Fruit fly (Drosophila melanogaster): ENCODE results near the gene RhoGAP71E.
A peak's percentile ranks its signal among the peaks of the same experiment; 100 is the strongest.

RhoGAP71E gene

DNA sequence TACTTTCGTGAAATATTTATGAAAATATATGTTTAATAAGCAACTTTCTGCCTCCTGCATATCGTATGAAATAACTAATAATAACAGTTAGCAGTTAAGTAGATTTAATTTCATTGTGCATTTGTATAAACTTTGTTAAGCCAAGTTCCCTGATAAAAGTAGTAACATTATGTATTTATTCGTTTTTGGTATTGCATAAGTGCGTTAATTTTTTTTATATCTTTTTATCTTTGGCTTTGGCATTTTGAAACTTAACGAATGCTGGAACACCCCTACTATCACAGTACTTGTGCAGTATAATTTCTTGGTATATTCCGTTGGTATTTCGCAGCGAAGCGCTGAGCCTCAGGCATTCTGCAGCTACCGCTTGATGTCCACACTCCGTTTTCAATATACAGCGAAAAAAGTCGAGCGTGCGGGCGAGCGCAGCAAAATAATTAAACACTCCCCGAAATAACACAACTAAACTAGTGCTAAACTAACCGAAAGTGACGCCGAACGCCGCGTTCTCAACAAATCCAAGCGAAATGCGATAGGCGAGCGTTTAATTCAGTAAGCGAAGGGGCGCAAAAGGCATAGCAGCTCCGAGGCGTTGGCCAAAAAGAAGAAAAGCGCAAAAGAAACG lies at the start of gene RhoGAP71E:
TSS of gene RhoGAP71E (plus strand) at position 347 of the 625 bp plus-strand sequence.
- TF ChIP-seq CG8301 (tag; optimal IDR thresholded peaks at IDR 0.05) (peak; percentile 18), rn (GFP tag; IDR thresholded peaks at IDR 0.05) (no peak), CG32121 (GFP tag; IDR thresholded peaks at IDR 0.05) (peak; percentile 32), Pif1B (GFP tag; optimal IDR thresholded peaks at IDR 0.05) (no peak), CG34367 (tag; optimal IDR thresholded peaks at IDR 0.05) (peak; percentile 12), CG8159 (tag; optimal IDR thresholded peaks at IDR 0.05) (peak; percentile 36), CG14655 (GFP tag; optimal IDR thresholded peaks at IDR 0.05) (no peak), fd96Ca (GFP tag; IDR thresholded peaks at IDR 0.05) (peak; percentile 51; the same call in 1 of the 3 replicates), Pif1A (GFP tag; optimal IDR thresholded peaks at IDR 0.05) (no peak), Snoo (tag; optimal IDR thresholded peaks at IDR 0.05) (peak; percentile 20), CG13204 (GFP tag; optimal IDR thresholded peaks at IDR 0.05) (no peak), gl (tag; optimal IDR thresholded peaks at IDR 0.05) (no peak), CG12605 (GFP tag; IDR thresholded peaks at IDR 0.05) (0 out of 2 replicates have a peak, but pooled peaks have one; percentile 36), CG17806 (tag; optimal IDR thresholded peaks at IDR 0.05) (no peak), CG4496 (GFP tag; IDR thresholded peaks at IDR 0.05) (peak; percentile 73), CG15710 (tag; optimal IDR thresholded peaks at IDR 0.05) (peak; percentile 2), CG10348 (GFP tag; IDR thresholded peaks at IDR 0.05) (no peak), D1 (tag; optimal IDR thresholded peaks at IDR 0.05) (no peak), CG9948 (tag; optimal IDR thresholded peaks at IDR 0.05) (peak; percentile 2), EcR (GFP tag; optimal IDR thresholded peaks at IDR 0.05) (peak; percentile 33), Ets98B (GFP tag; IDR thresholded peaks at IDR 0.05) (peak; percentile 54)

DNA sequence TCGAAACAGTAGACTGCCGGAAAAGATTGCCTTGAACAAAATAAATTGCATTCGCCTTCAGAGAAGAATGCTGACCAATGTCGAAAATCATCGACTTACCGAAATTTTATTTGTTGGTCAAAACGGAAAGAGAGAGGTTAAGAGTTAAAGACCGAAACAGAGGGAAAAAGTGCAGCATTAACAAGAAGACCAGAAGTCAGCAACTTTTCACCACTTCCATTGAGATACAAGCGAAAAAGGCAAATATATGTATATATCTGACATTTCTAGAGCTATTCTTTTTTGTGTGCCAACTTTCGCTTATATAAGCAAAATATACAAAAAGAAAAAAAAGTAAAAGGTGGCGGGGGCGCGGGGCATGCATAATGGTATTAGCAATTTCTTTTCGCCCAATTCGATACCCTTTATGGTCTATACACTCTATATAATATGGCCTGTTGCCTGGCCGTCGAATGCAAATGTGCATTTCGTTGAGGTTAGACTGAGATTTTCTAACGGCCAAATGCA lies 48.7 kb upstream of the RhoGAP71E start:
- TF ChIP-seq CG32121 (GFP tag; IDR thresholded peaks at IDR 0.05) (no peak), CG9948 (tag; optimal IDR thresholded peaks at IDR 0.05) (no peak), CG12605 (GFP tag; IDR thresholded peaks at IDR 0.05) (no peak), Snoo (tag; optimal IDR thresholded peaks at IDR 0.05) (no peak), CG4496 (GFP tag; IDR thresholded peaks at IDR 0.05) (no peak), CG10348 (GFP tag; IDR thresholded peaks at IDR 0.05) (no peak), CG34367 (tag; optimal IDR thresholded peaks at IDR 0.05) (no peak), CG15710 (tag; optimal IDR thresholded peaks at IDR 0.05) (no peak), gl (tag; optimal IDR thresholded peaks at IDR 0.05) (no peak), fd96Ca (GFP tag; IDR thresholded peaks at IDR 0.05) (no peak), CG8159 (tag; optimal IDR thresholded peaks at IDR 0.05) (no peak), Pif1B (GFP tag; optimal IDR thresholded peaks at IDR 0.05) (no peak), Pif1A (GFP tag; optimal IDR thresholded peaks at IDR 0.05) (no peak), EcR (GFP tag; optimal IDR thresholded peaks at IDR 0.05) (no peak), CG8301 (tag; optimal IDR thresholded peaks at IDR 0.05) (no peak), CG13204 (GFP tag; optimal IDR thresholded peaks at IDR 0.05) (no peak), CG17806 (tag; optimal IDR thresholded peaks at IDR 0.05) (no peak)

- TF ChIP-seq CG15710 (tag; optimal IDR thresholded peaks at IDR 0.05) (no peak), Pif1B (GFP tag; optimal IDR thresholded peaks at IDR 0.05) (no peak), CG12605 (GFP tag; IDR thresholded peaks at IDR 0.05) (0 out of 2 replicates have a peak, but pooled peaks have one; percentile 8), CG13204 (GFP tag; optimal IDR thresholded peaks at IDR 0.05) (no peak), CG14655 (GFP tag; optimal IDR thresholded peaks at IDR 0.05) (peak; percentile 1), Ets98B (GFP tag; IDR thresholded peaks at IDR 0.05) (no peak), CG8301 (tag; optimal IDR thresholded peaks at IDR 0.05) (no peak), CG17806 (tag; optimal IDR thresholded peaks at IDR 0.05) (no peak), CG34367 (tag; optimal IDR thresholded peaks at IDR 0.05) (no peak), CG4496 (GFP tag; IDR thresholded peaks at IDR 0.05) (no peak), D1 (tag; optimal IDR thresholded peaks at IDR 0.05) (no peak), CG9948 (tag; optimal IDR thresholded peaks at IDR 0.05) (no peak), gl (tag; optimal IDR thresholded peaks at IDR 0.05) (no peak)
These were observed 48.0 kb upstream of the RhoGAP71E start for dm6 chr3L:15540682-15541081.

- TF ChIP-seq CG15710 (tag; optimal IDR thresholded peaks at IDR 0.05) = no peak
- no peak for TF ChIP-seq CG32121 (GFP tag; IDR thresholded peaks at IDR 0.05)
- TF ChIP-seq fd96Ca (GFP tag; IDR thresholded peaks at IDR 0.05) = no peak
- no peak for TF ChIP-seq CG9948 (tag; optimal IDR thresholded peaks at IDR 0.05)
- no peak for TF ChIP-seq CG34367 (tag; optimal IDR thresholded peaks at IDR 0.05)
- TF ChIP-seq CG12605 (GFP tag; IDR thresholded peaks at IDR 0.05) = no peak
- TF ChIP-seq Ets98B (GFP tag; IDR thresholded peaks at IDR 0.05) = no peak
- no peak for TF ChIP-seq EcR (GFP tag; optimal IDR thresholded peaks at IDR 0.05)
These were observed 47.4 kb upstream of the RhoGAP71E start for dm6 chr3L:15541281-15541680.

dm6 chr3L:15543049-15543448 lies 45.6 kb upstream of the RhoGAP71E start:
- TF ChIP-seq fd96Ca (GFP tag; IDR thresholded peaks at IDR 0.05) (no peak), CG4496 (GFP tag; IDR thresholded peaks at IDR 0.05) (0 out of 3 replicates have a peak, but pooled peaks have one; percentile 2), gl (tag; optimal IDR thresholded peaks at IDR 0.05) (no peak), CG8301 (tag; optimal IDR thresholded peaks at IDR 0.05) (no peak)

dm6 chr3L:15543467-15543866 lies 45.2 kb upstream of the RhoGAP71E start:
- TF ChIP-seq Pif1A (GFP tag; optimal IDR thresholded peaks at IDR 0.05) (no peak), Snoo (tag; optimal IDR thresholded peaks at IDR 0.05) (no peak), rn (GFP tag; IDR thresholded peaks at IDR 0.05) (no peak), CG34367 (tag; optimal IDR thresholded peaks at IDR 0.05) (no peak), CG9948 (tag; optimal IDR thresholded peaks at IDR 0.05) (no peak), CG8301 (tag; optimal IDR thresholded peaks at IDR 0.05) (no peak), gl (tag; optimal IDR thresholded peaks at IDR 0.05) (no peak), D1 (tag; optimal IDR thresholded peaks at IDR 0.05) (no peak), CG32121 (GFP tag; IDR thresholded peaks at IDR 0.05) (no peak), fd96Ca (GFP tag; IDR thresholded peaks at IDR 0.05) (no peak), CG13204 (GFP tag; optimal IDR thresholded peaks at IDR 0.05) (no peak), EcR (GFP tag; optimal IDR thresholded peaks at IDR 0.05) (no peak), CG4496 (GFP tag; IDR thresholded peaks at IDR 0.05) (no peak), CG15710 (tag; optimal IDR thresholded peaks at IDR 0.05) (no peak), CG8159 (tag; optimal IDR thresholded peaks at IDR 0.05) (no peak), CG10348 (GFP tag; IDR thresholded peaks at IDR 0.05) (no peak)
